Worm (Caenorhabditis elegans) whole organism, L1 larva: Measurements from ENCODE around the gene vamp-7.

Experiments
- C04F5.9 ChIP-seq: sonication (generic microtip); optimal IDR thresholded peaks from 2 replicates; lab custom pipeline; 2016; ENCODE audit warnings: missing genetic modification characterization, missing compliant biosample characterization
- Y116A8C.19 ChIP-seq: sonication (generic microtip); optimal IDR thresholded peaks from 2 replicates; lab custom pipeline; 2016; ENCODE audit warnings: missing compliant biosample characterization, missing genetic modification characterization, borderline replicate concordance
- ama-1 ChIP-seq: fragments of 150-350 bp; optimal IDR thresholded peaks from 2 replicates; lab custom pipeline; 2014
- elt-2 ChIP-seq: sonication (generic microtip); optimal IDR thresholded peaks from 2 replicates; lab custom pipeline; 2016; ENCODE audit warnings: missing genetic modification characterization, mild to moderate bottlenecking, inconsistent platforms, missing compliant biosample characterization, missing genetic modification reagents
- lin-39 ChIP-seq: fragments of 150-350 bp; optimal IDR thresholded peaks from 2 replicates; lab custom pipeline; 2014; ENCODE audit warnings: missing biosample characterization, missing genetic modification reagents, missing genetic modification characterization
- lsy-2 ChIP-seq, 2 experiments: fragments of 150-350 bp; optimal IDR thresholded peaks; 2 replicates each; lab custom pipeline; 2014; ENCODE audit warnings: missing biosample characterization in 2 of 2, missing genetic modification characterization in 2 of 2
- nhr-19 ChIP-seq: fragments of 200-800 bp; sonication (Bioruptor generic); conservative IDR thresholded peaks from 2 replicates; pipeline ENCODE4 v1.3.6; 2022; ENCODE audit warnings: missing genetic modification characterization, missing compliant biosample characterization
- nhr-85 ChIP-seq: sonication (generic microtip); peaks from one replicate; lab custom pipeline; 2016; ENCODE audit warnings: missing genetic modification characterization, inconsistent platforms, missing compliant biosample characterization
- pax-3 ChIP-seq: fragments of 200-800 bp; sonication (Bioruptor generic); optimal IDR thresholded peaks from 2 replicates; lab custom pipeline; 2018; ENCODE audit warnings: mild to moderate bottlenecking, missing genetic modification characterization, moderate library complexity, missing compliant biosample characterization
- sox-4 ChIP-seq: sonication (generic microtip); optimal IDR thresholded peaks from 2 replicates; lab custom pipeline; 2016; ENCODE audit warnings: missing genetic modification characterization, missing compliant biosample characterization
- zag-1 ChIP-seq: fragments of 150-350 bp; optimal IDR thresholded peaks from 2 replicates; lab custom pipeline; 2014; ENCODE audit warnings: missing biosample characterization, missing genetic modification characterization

- peak; percentile 92 for TF ChIP-seq C04F5.9 (tag; lab: Kevin White, UChicago)
- peak; percentile 93 for TF ChIP-seq lin-39 (tag; lab: Kevin White, UChicago)
- TF ChIP-seq lsy-2 (tag; optimal IDR thresholded peaks at IDR 0.05; lab: Kevin White, UChicago) = peak; percentile 95 to 96
- peak; percentile 99 for TF ChIP-seq nhr-19
- no peak for TF ChIP-seq zag-1 (tag; lab: Kevin White, UChicago)
- TF ChIP-seq pax-3 (tag; lab: Kevin White, UChicago) = peak; percentile 98
- peak; percentile 100 for TF ChIP-seq nhr-85 (tag; lab: Kevin White, UChicago)
- peak; percentile 95 for TF ChIP-seq ama-1
- peak; percentile 99 for TF ChIP-seq elt-2 (tag; lab: Kevin White, UChicago)
- peak; percentile 98 for TF ChIP-seq sox-4 (tag; lab: Kevin White, UChicago)
- no peak for TF ChIP-seq Y116A8C.19 (tag; lab: Kevin White, UChicago)
Measured at ce11 chrIV:2601988-2602861, 5.6 kb upstream of the vamp-7 start.
